Worm (Caenorhabditis elegans) whole organism, L3 larva: ENCODE results near the gene pcp-1.
A peak's percentile ranks its signal among the peaks of the same experiment; 100 is the strongest.

Experiments
- R02D3.7 ChIP-seq: fragments of 150-350 bp; optimal IDR thresholded peaks from 2 replicates; lab custom pipeline; 2014; ENCODE audit warnings: missing biosample characterization, missing genetic modification characterization
- ZK546.5 ChIP-seq: sonication (generic microtip); optimal IDR thresholded peaks from 2 replicates; lab custom pipeline; 2017; ENCODE audit warnings: missing biosample characterization, missing genetic modification characterization
- ama-1 ChIP-seq: fragments of 150-350 bp; optimal IDR thresholded peaks from 2 replicates; lab custom pipeline; 2018
- ceh-28 ChIP-seq: fragments of 150-350 bp; optimal IDR thresholded peaks from 2 replicates; lab custom pipeline; 2014; ENCODE audit warnings: missing biosample characterization, missing genetic modification reagents, missing genetic modification characterization
- ceh-82 ChIP-seq: fragments of 150-350 bp; optimal IDR thresholded peaks from 2 replicates; lab custom pipeline; 2014; ENCODE audit warnings: missing biosample characterization, missing genetic modification characterization
- ceh-9 ChIP-seq: sonication (generic microtip); optimal IDR thresholded peaks from 2 replicates; lab custom pipeline; 2018; ENCODE audit warnings: missing biosample characterization, missing genetic modification characterization
- daf-12 ChIP-seq: fragments of 150-350 bp; optimal IDR thresholded peaks from 2 replicates; lab custom pipeline; 2014; ENCODE audit warnings: missing biosample characterization, missing genetic modification reagents, missing genetic modification characterization
- egl-27 ChIP-seq: sonication (generic microtip); optimal IDR thresholded peaks from 4 replicates; lab custom pipeline; 2017; ENCODE audit warnings: missing biosample characterization, missing genetic modification reagents, missing genetic modification characterization
- egl-5 ChIP-seq: fragments of 150-350 bp; optimal IDR thresholded peaks from 2 replicates; lab custom pipeline; 2017; ENCODE audit warnings: missing biosample characterization, missing genetic modification reagents, missing genetic modification characterization, inconsistent platforms
- elt-1 ChIP-seq: fragments of 150-350 bp; optimal IDR thresholded peaks from 2 replicates; lab custom pipeline; 2014; ENCODE audit warnings: missing biosample characterization, missing genetic modification characterization
- elt-2 ChIP-seq: sonication (generic microtip); optimal IDR thresholded peaks from 2 replicates; lab custom pipeline; 2016; ENCODE audit warnings: missing genetic modification reagents, mild to moderate bottlenecking, missing genetic modification characterization, missing compliant biosample characterization
- elt-3 ChIP-seq, 3 experiments: fragments of 150-350 bp in 1 of 3; sonication (generic microtip) in 2 of 3; optimal IDR thresholded peaks; 2 replicates in 2 of 3; 4 replicates in 1 of 3; lab custom pipeline; 2014 to 2017; ENCODE audit warnings: missing biosample characterization in 3 of 3, missing genetic modification characterization in 3 of 3
- eor-1 ChIP-seq, 2 experiments: fragments of 150-350 bp; optimal IDR thresholded peaks; 2 replicates each; lab custom pipeline; 2014 to 2018; ENCODE audit warnings: missing biosample characterization in 2 of 2, missing genetic modification characterization in 2 of 2
- fkh-10 ChIP-seq: sonication (generic microtip); optimal IDR thresholded peaks from 2 replicates; lab custom pipeline; 2017; ENCODE audit warnings: missing biosample characterization, missing genetic modification reagents, missing genetic modification characterization
- fkh-2 ChIP-seq: fragments of 150-350 bp; optimal IDR thresholded peaks from 2 replicates; lab custom pipeline; 2014; ENCODE audit warnings: missing biosample characterization, missing genetic modification reagents, missing genetic modification characterization
- fos-1 ChIP-seq: fragments of 150-350 bp; optimal IDR thresholded peaks from 2 replicates; lab custom pipeline; 2014; ENCODE audit warnings: missing biosample characterization, missing genetic modification characterization
- hmg-11 ChIP-seq: sonication (generic microtip); optimal IDR thresholded peaks from 2 replicates; lab custom pipeline; 2016; ENCODE audit warnings: missing genetic modification characterization, missing compliant biosample characterization
- lin-15B ChIP-seq: fragments of 150-350 bp; optimal IDR thresholded peaks from 2 replicates; lab custom pipeline; 2014; ENCODE audit warnings: missing biosample characterization, missing genetic modification characterization
- lin-39 ChIP-seq: fragments of 150-350 bp; optimal IDR thresholded peaks from 2 replicates; lab custom pipeline; 2018; ENCODE audit warnings: missing biosample characterization, missing genetic modification reagents, missing genetic modification characterization
- lsy-12 ChIP-seq: sonication (generic microtip); optimal IDR thresholded peaks from 2 replicates; lab custom pipeline; 2016; ENCODE audit warnings: mild to moderate bottlenecking, missing genetic modification characterization, missing compliant biosample characterization
- mdl-1 ChIP-seq: fragments of 150-350 bp; optimal IDR thresholded peaks from 2 replicates; lab custom pipeline; 2014; ENCODE audit warnings: missing biosample characterization, missing genetic modification characterization
- mml-1 ChIP-seq: fragments of 150-350 bp; sonication (generic microtip); optimal IDR thresholded peaks from 3 replicates; lab custom pipeline; 2014; ENCODE audit warnings: missing biosample characterization, missing genetic modification characterization
- nfya-1 ChIP-seq: sonication (generic microtip); optimal IDR thresholded peaks from 2 replicates; lab custom pipeline; 2017; ENCODE audit warnings: missing genetic modification characterization, mild to moderate bottlenecking, missing compliant biosample characterization, antibody characterized with exemption, moderate library complexity; ENCODE audit not compliant: insufficient read depth
- nhr-11 ChIP-seq: fragments of 150-350 bp; optimal IDR thresholded peaks from 2 replicates; lab custom pipeline; 2014; ENCODE audit warnings: missing biosample characterization, missing genetic modification characterization
- nhr-23 ChIP-seq: fragments of 150-350 bp; optimal IDR thresholded peaks from 2 replicates; lab custom pipeline; 2014; ENCODE audit warnings: missing biosample characterization, missing genetic modification reagents, missing genetic modification characterization
- nhr-237 ChIP-seq: fragments of 150-350 bp; optimal IDR thresholded peaks from 2 replicates; lab custom pipeline; 2014; ENCODE audit warnings: missing biosample characterization, missing genetic modification characterization
- nhr-25 ChIP-seq: sonication (generic microtip); optimal IDR thresholded peaks from 2 replicates; lab custom pipeline; 2017; ENCODE audit warnings: missing biosample characterization, missing genetic modification characterization
- nhr-28 ChIP-seq: fragments of 150-350 bp; optimal IDR thresholded peaks from 2 replicates; lab custom pipeline; 2014; ENCODE audit warnings: missing biosample characterization, missing genetic modification characterization
- nhr-43 ChIP-seq: sonication (generic microtip); optimal IDR thresholded peaks from 2 replicates; lab custom pipeline; 2016; ENCODE audit warnings: mild to moderate bottlenecking, missing genetic modification characterization, missing compliant biosample characterization; ENCODE audit not compliant: poor library complexity, severe bottlenecking
- nhr-67 ChIP-seq: fragments of 150-350 bp; optimal IDR thresholded peaks from 2 replicates; lab custom pipeline; 2014; ENCODE audit warnings: missing biosample characterization, missing genetic modification characterization
- nhr-76 ChIP-seq: fragments of 150-350 bp; sonication (generic microtip); optimal IDR thresholded peaks from 5 replicates; lab custom pipeline; 2014; ENCODE audit warnings: missing biosample characterization, missing genetic modification characterization
- pha-4 ChIP-seq: fragments of 150-350 bp; optimal IDR thresholded peaks from 2 replicates; lab custom pipeline; 2014; ENCODE audit warnings: missing biosample characterization, missing genetic modification reagents, missing genetic modification characterization
- pqm-1 ChIP-seq: fragments of 150-350 bp; optimal IDR thresholded peaks from 2 replicates; lab custom pipeline; 2017; ENCODE audit warnings: missing biosample characterization, missing genetic modification characterization, inconsistent platforms
- sea-2 ChIP-seq: fragments of 150-350 bp; sonication (generic microtip); optimal IDR thresholded peaks from 4 replicates; lab custom pipeline; 2014; ENCODE audit warnings: missing biosample characterization, missing genetic modification reagents, missing genetic modification characterization
- skn-1 ChIP-seq: fragments of 150-350 bp; optimal IDR thresholded peaks from 2 replicates; lab custom pipeline; 2014; ENCODE audit warnings: missing biosample characterization, missing genetic modification characterization
- snpc-4 ChIP-seq: fragments of 150-350 bp; optimal IDR thresholded peaks from 2 replicates; lab custom pipeline; 2014; ENCODE audit warnings: missing biosample characterization, missing genetic modification characterization
- tbx-2 ChIP-seq: sonication (generic microtip); optimal IDR thresholded peaks from 2 replicates; lab custom pipeline; 2016; ENCODE audit warnings: mild to moderate bottlenecking, missing genetic modification characterization, missing compliant biosample characterization
- unc-39 ChIP-seq: sonication (generic microtip); optimal IDR thresholded peaks from 4 replicates; lab custom pipeline; 2017; ENCODE audit warnings: missing biosample characterization, missing genetic modification characterization
- unc-62 ChIP-seq: fragments of 150-350 bp; sonication (generic microtip); optimal IDR thresholded peaks from 4 replicates; lab custom pipeline; 2014; ENCODE audit warnings: missing biosample characterization, missing genetic modification reagents, missing genetic modification characterization
- zag-1 ChIP-seq: fragments of 150-350 bp; optimal IDR thresholded peaks from 2 replicates; lab custom pipeline; 2014; ENCODE audit warnings: missing biosample characterization, missing genetic modification characterization
- ztf-11 ChIP-seq: fragments of 150-350 bp; optimal IDR thresholded peaks from 2 replicates; lab custom pipeline; 2014; ENCODE audit warnings: missing biosample characterization, missing genetic modification characterization
- ztf-4 ChIP-seq: fragments of 150-350 bp; optimal IDR thresholded peaks from 2 replicates; lab custom pipeline; 2014; ENCODE audit warnings: missing biosample characterization, missing genetic modification characterization

Gene pcp-1

ce11 chrIII:7710943-7711342 is 47.8 kb upstream of the pcp-1 start:
- TF ChIP-seq elt-3 (tag; optimal IDR thresholded peaks at IDR 0.05; lab: Kevin White, UChicago): no peak
- TF ChIP-seq ceh-9 (tag; lab: Kevin White, UChicago): no peak
- peak; percentile 55 for TF ChIP-seq nhr-25
- peak; percentile 75 for TF ChIP-seq hmg-11 (tag; lab: Kevin White, UChicago)
- TF ChIP-seq lin-15B (tag; lab: Kevin White, UChicago): peak; percentile 70
- no peak for TF ChIP-seq ceh-28 (tag; lab: Kevin White, UChicago)
- no peak for TF ChIP-seq zag-1
- peak; percentile 11 for TF ChIP-seq lin-39
- no peak for TF ChIP-seq nhr-76 (tag; lab: Kevin White, UChicago)
- peak; percentile 5 for TF ChIP-seq nhr-23 (tag; lab: Kevin White, UChicago)
- peak; percentile 61 for TF ChIP-seq pha-4 (tag; lab: Kevin White, UChicago)
- TF ChIP-seq egl-5 (tag; lab: Kevin White, UChicago): peak; percentile 16
- TF ChIP-seq nfya-1: peak; percentile 85
- TF ChIP-seq snpc-4 (tag; lab: Kevin White, UChicago): peak; percentile 36
- TF ChIP-seq, all 47 proteins: peak for 9

DNA sequence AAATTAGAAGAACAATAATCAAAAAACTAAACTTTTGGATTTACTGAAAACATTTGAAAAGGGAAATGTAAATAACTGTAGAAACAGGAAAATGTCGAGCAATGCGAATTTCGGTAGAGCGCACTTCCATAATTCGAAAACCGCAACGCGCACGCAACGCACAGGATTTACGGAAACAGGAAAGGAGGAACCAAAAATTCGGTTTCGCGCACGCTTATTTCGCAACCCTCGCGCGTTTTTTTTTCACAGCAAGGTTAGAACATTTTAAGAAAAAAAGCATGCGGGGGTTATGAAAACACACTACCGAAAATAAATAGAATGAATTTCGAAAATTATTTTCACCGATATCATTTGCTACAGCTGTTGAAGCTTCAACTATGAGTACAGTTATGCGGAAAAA is 47.2 kb upstream of the pcp-1 start:
- TF ChIP-seq egl-27 (no peak), egl-5 (tag; lab: Kevin White, UChicago) (no peak), daf-12 (tag; lab: Kevin White, UChicago) (no peak), ZK546.5 (no peak), fkh-10 (GFP tag; lab: Kevin White, UChicago) (no peak), lin-15B (tag; lab: Kevin White, UChicago) (no peak), elt-3 (tag; optimal IDR thresholded peaks at IDR 0.05; lab: Kevin White, UChicago) (no peak), ceh-9 (tag; lab: Kevin White, UChicago) (no peak), nhr-43 (no peak), R02D3.7 (tag; lab: Kevin White, UChicago) (no peak), nhr-67 (tag; lab: Kevin White, UChicago) (no peak), ceh-28 (tag; lab: Kevin White, UChicago) (no peak), unc-62 (GFP tag; lab: Kevin White, UChicago) (no peak), fkh-2 (tag; lab: Kevin White, UChicago) (no peak), nhr-76 (tag; lab: Kevin White, UChicago) (no peak)

DNA sequence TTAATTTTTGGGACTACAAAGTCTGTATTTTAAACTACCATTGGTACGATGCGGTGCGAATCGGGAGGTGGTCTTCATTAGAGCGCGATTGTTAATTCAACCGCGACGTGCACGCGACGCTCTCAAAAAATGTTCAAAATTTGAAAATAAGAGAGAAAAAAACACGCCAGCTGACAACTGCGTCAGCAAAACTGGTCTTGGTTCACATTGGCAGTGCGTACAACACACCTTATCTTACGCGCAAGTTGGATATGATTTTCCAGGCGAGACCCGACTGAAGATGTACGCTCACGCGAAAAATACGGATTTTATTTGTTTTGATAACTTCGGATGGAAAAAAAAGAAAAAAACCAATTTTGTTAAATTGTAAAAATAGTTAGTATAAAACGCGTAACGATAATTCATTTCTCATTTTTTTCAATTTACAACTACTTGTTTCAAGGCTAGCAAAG is 46.8 kb upstream of the pcp-1 start, which contains the start of gene C03B8.3:
Gene C03B8.3, plus strand, starts transcription at position 402 of the 452 bp plus-strand sequence.
- TF ChIP-seq skn-1 (tag; lab: Kevin White, UChicago) (no peak), ztf-4 (tag; lab: Kevin White, UChicago) (no peak), nhr-76 (tag; lab: Kevin White, UChicago) (no peak), nhr-28 (tag; lab: Kevin White, UChicago) (no peak), daf-12 (tag; lab: Kevin White, UChicago) (no peak), nhr-11 (tag; lab: Kevin White, UChicago) (no peak), mml-1 (no peak), nhr-237 (tag; lab: Kevin White, UChicago) (no peak), lsy-12 (tag; lab: Kevin White, UChicago) (no peak), ceh-82 (tag; lab: Kevin White, UChicago) (no peak), lin-39 (no peak), nfya-1 (peak; percentile 17), fos-1 (tag; lab: Kevin White, UChicago) (no peak), elt-3 (tag; optimal IDR thresholded peaks at IDR 0.05; lab: Kevin White, UChicago) (no peak), tbx-2 (tag; lab: Kevin White, UChicago) (no peak), fkh-10 (GFP tag; lab: Kevin White, UChicago) (no peak), ama-1 (no peak), unc-62 (GFP tag; lab: Kevin White, UChicago) (no peak), ZK546.5 (no peak), ztf-11 (tag; lab: Kevin White, UChicago) (no peak), lin-15B (tag; lab: Kevin White, UChicago) (peak; percentile 66), eor-1 (tag; optimal IDR thresholded peaks at IDR 0.05; lab: Kevin White, UChicago) (no peak), egl-5 (tag; lab: Kevin White, UChicago) (peak; percentile 12), snpc-4 (tag; lab: Kevin White, UChicago) (no peak), fkh-2 (tag; lab: Kevin White, UChicago) (no peak), nhr-67 (tag; lab: Kevin White, UChicago) (no peak), zag-1 (no peak), pqm-1 (tag; lab: Kevin White, UChicago) (no peak), pha-4 (tag; lab: Kevin White, UChicago) (peak; percentile 7), unc-39 (tag; lab: Kevin White, UChicago) (no peak), elt-2 (tag; lab: Kevin White, UChicago) (no peak), mdl-1 (tag; lab: Kevin White, UChicago) (no peak), nhr-25 (no peak), elt-1 (tag; lab: Kevin White, UChicago) (no peak), sea-2 (GFP tag; lab: Kevin White, UChicago) (no peak)
